Worm (Caenorhabditis elegans) whole organism, L1 larva: ENCODE measurements around the gene F56D5.3.

Experiments
- C04F5.9 ChIP-seq: sonication (generic microtip); optimal IDR thresholded peaks from 2 replicates; lab custom pipeline; 2016; ENCODE audit warnings: missing genetic modification characterization, missing compliant biosample characterization
- ceh-90 ChIP-seq: sonication (generic microtip); optimal IDR thresholded peaks from 2 replicates; lab custom pipeline; 2016; ENCODE audit warnings: missing genetic modification characterization, missing compliant biosample characterization
- dpl-1 ChIP-seq, 3 experiments: fragments of 150-350 bp in 2 of 3; sonication (generic microtip) in 1 of 3; optimal IDR thresholded peaks; 2 replicates each; lab custom pipeline; 2014 to 2017; ENCODE audit warnings: missing biosample characterization in 3 of 3, missing genetic modification characterization in 3 of 3, missing genetic modification reagents in 3 of 3
- efl-1 ChIP-seq, 4 experiments: fragments of 150-350 bp; optimal IDR thresholded peaks in 3 of 4; peaks in 1 of 4; 1 replicate in 1 of 4; 2 replicates in 3 of 4; lab custom pipeline; 2014; ENCODE audit warnings: missing biosample characterization in 2 of 4, missing genetic modification characterization in 2 of 4, missing genetic modification reagents in 2 of 4
- elt-2 ChIP-seq: sonication (generic microtip); optimal IDR thresholded peaks from 2 replicates; lab custom pipeline; 2016; ENCODE audit warnings: missing genetic modification characterization, mild to moderate bottlenecking, inconsistent platforms, missing compliant biosample characterization, missing genetic modification reagents
- fos-1 ChIP-seq: fragments of 150-350 bp; optimal IDR thresholded peaks from 2 replicates; lab custom pipeline; 2014; ENCODE audit warnings: missing biosample characterization, missing genetic modification characterization
- grh-1 ChIP-seq: fragments of 200-800 bp; sonication (Bioruptor generic); IDR thresholded peaks from 2 replicates; pipeline ENCODE4 v1.3.6; 2022; ENCODE audit warnings: missing genetic modification reagents, missing genetic modification characterization, missing compliant biosample characterization
- hpl-2 ChIP-seq: fragments of 150-350 bp; optimal IDR thresholded peaks from 2 replicates; lab custom pipeline; 2014; ENCODE audit warnings: missing biosample characterization, missing genetic modification reagents, missing genetic modification characterization
- isw-1 ChIP-seq: fragments of 200-800 bp; sonication (Bioruptor generic); IDR thresholded peaks from 2 replicates; pipeline ENCODE4 v1.3.6; 2022; ENCODE audit warnings: missing genetic modification characterization, missing compliant biosample characterization
- jun-1 ChIP-seq: fragments of 150-350 bp; optimal IDR thresholded peaks from 2 replicates; lab custom pipeline; 2014; ENCODE audit warnings: missing biosample characterization, missing genetic modification reagents, missing genetic modification characterization
- lin-13 ChIP-seq: fragments of 150-350 bp; optimal IDR thresholded peaks from 2 replicates; lab custom pipeline; 2014; ENCODE audit warnings: missing biosample characterization, missing genetic modification reagents, missing genetic modification characterization
- lin-14 ChIP-seq: fragments of 200-800 bp; sonication (Bioruptor generic); optimal IDR thresholded peaks from 2 replicates; lab custom pipeline; 2018; ENCODE audit warnings: mild to moderate bottlenecking, missing genetic modification characterization, moderate library complexity, missing compliant biosample characterization
- lin-35 ChIP-seq, 2 experiments: fragments of 150-350 bp; optimal IDR thresholded peaks; 2 replicates each; lab custom pipeline; 2014; ENCODE audit warnings: missing biosample characterization in 2 of 2, missing genetic modification characterization in 2 of 2, missing genetic modification reagents in 2 of 2
- lin-39 ChIP-seq: fragments of 150-350 bp; optimal IDR thresholded peaks from 2 replicates; lab custom pipeline; 2014; ENCODE audit warnings: missing biosample characterization, missing genetic modification reagents, missing genetic modification characterization
- lir-3 ChIP-seq: sonication (generic microtip); optimal IDR thresholded peaks from 2 replicates; lab custom pipeline; 2016; ENCODE audit warnings: mild to moderate bottlenecking, missing genetic modification characterization, moderate library complexity, missing compliant biosample characterization; ENCODE audit not compliant: poor library complexity
- lsy-2 ChIP-seq, 2 experiments: fragments of 150-350 bp; optimal IDR thresholded peaks; 2 replicates each; lab custom pipeline; 2014; ENCODE audit warnings: missing biosample characterization in 2 of 2, missing genetic modification characterization in 2 of 2
- mab-9 ChIP-seq: fragments of 200-800 bp; sonication (Bioruptor generic); IDR thresholded peaks from 2 replicates; pipeline ENCODE4 v1.3.6; 2022; ENCODE audit warnings: missing genetic modification reagents, missing genetic modification characterization, missing compliant biosample characterization
- mdl-1 ChIP-seq, 2 experiments: fragments of 150-350 bp; optimal IDR thresholded peaks; 2 replicates each; lab custom pipeline; 2014 to 2017; ENCODE audit warnings: missing biosample characterization in 2 of 2, missing genetic modification characterization in 2 of 2, inconsistent platforms in 1 of 2
- mef-2 ChIP-seq: fragments of 150-350 bp; optimal IDR thresholded peaks from 2 replicates; lab custom pipeline; 2014; ENCODE audit warnings: missing biosample characterization, missing genetic modification characterization
- mep-1 ChIP-seq: fragments of 150-350 bp; optimal IDR thresholded peaks from 2 replicates; lab custom pipeline; 2014; ENCODE audit warnings: missing biosample characterization, missing genetic modification characterization
- nhr-19 ChIP-seq: fragments of 200-800 bp; sonication (Bioruptor generic); conservative IDR thresholded peaks from 2 replicates; pipeline ENCODE4 v1.3.6; 2022; ENCODE audit warnings: missing genetic modification characterization, missing compliant biosample characterization
- nhr-20 ChIP-seq: sonication (generic microtip); optimal IDR thresholded peaks from 2 replicates; lab custom pipeline; 2016; ENCODE audit warnings: mild to moderate bottlenecking, missing genetic modification characterization, missing compliant biosample characterization
- nhr-71 ChIP-seq: sonication (generic microtip); optimal IDR thresholded peaks from 2 replicates; lab custom pipeline; 2016; ENCODE audit warnings: mild to moderate bottlenecking, missing genetic modification characterization, moderate library complexity, missing compliant biosample characterization
- nhr-84 ChIP-seq: sonication (generic microtip); optimal IDR thresholded peaks from 2 replicates; lab custom pipeline; 2017; ENCODE audit warnings: missing biosample characterization, missing genetic modification characterization
- nhr-85 ChIP-seq: sonication (generic microtip); peaks from one replicate; lab custom pipeline; 2016; ENCODE audit warnings: missing genetic modification characterization, inconsistent platforms, missing compliant biosample characterization
- nhr-90 ChIP-seq: sonication (generic microtip); optimal IDR thresholded peaks from 2 replicates; lab custom pipeline; 2016; ENCODE audit warnings: mild to moderate bottlenecking, missing genetic modification characterization, missing compliant biosample characterization; ENCODE audit not compliant: poor library complexity
- pax-3 ChIP-seq: fragments of 200-800 bp; sonication (Bioruptor generic); optimal IDR thresholded peaks from 2 replicates; lab custom pipeline; 2018; ENCODE audit warnings: mild to moderate bottlenecking, missing genetic modification characterization, moderate library complexity, missing compliant biosample characterization
- rnt-1 ChIP-seq: sonication (generic microtip); optimal IDR thresholded peaks from 2 replicates; lab custom pipeline; 2016; ENCODE audit warnings: mild to moderate bottlenecking, missing genetic modification characterization, moderate library complexity, missing compliant biosample characterization
- skn-1 ChIP-seq: fragments of 150-350 bp; optimal IDR thresholded peaks from 2 replicates; lab custom pipeline; 2014; ENCODE audit warnings: missing biosample characterization, missing genetic modification characterization
- snu-23 ChIP-seq: sonication (generic microtip); optimal IDR thresholded peaks from 2 replicates; lab custom pipeline; 2016; ENCODE audit warnings: missing genetic modification characterization, missing compliant biosample characterization
- sox-4 ChIP-seq: sonication (generic microtip); optimal IDR thresholded peaks from 2 replicates; lab custom pipeline; 2016; ENCODE audit warnings: missing genetic modification characterization, missing compliant biosample characterization
- tlp-1 ChIP-seq: fragments of 150-350 bp; optimal IDR thresholded peaks from 2 replicates; lab custom pipeline; 2014; ENCODE audit warnings: missing biosample characterization, missing genetic modification characterization
- unc-30 ChIP-seq: sonication (generic microtip); optimal IDR thresholded peaks from 2 replicates; lab custom pipeline; 2017; ENCODE audit warnings: missing biosample characterization, missing genetic modification characterization
- unc-86 ChIP-seq: sonication (generic microtip); optimal IDR thresholded peaks from 2 replicates; lab custom pipeline; 2016; ENCODE audit warnings: missing genetic modification characterization, missing compliant biosample characterization
- vab-15 ChIP-seq: sonication (generic microtip); optimal IDR thresholded peaks from 2 replicates; lab custom pipeline; 2017; ENCODE audit warnings: missing genotype, mild to moderate bottlenecking, missing genetic modification characterization, missing compliant biosample characterization

Gene F56D5.3

DNA sequence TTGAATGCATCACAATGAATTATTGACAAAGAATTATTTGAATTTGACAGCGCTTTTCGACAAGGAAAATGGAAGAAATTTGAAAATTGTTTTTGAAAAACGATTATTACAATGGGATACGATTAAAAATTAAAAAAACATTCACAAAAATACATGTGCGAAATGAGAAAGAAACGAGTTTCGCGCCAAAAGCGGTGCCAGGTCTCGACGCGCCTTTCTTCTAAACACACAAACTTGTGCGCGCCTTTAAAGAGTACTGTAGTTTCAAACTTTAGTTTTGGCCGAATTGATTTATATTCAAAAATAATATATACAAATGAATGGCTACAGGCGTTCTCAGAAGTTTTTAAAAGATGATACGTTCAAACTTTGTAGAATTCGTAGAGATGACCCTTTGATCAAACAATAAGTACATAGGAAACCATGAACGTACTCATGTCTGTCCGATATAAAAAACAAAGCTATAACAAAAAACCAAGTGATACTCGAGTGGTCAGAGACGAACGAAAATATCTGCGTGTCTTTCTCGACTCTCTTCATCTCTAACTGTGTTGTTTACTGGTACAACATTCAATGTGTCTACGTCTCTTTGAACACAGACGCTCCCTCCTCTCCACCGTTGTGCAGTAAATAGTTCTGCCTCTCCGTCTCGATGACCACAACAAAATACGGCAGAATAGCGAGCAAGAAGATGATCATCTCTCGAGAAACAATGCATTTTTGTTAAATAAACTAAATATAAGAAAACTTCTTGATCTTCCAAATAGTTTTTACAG is 29.3 kb upstream of the F56D5.3 start:
- TF ChIP-seq tlp-1 (tag; lab: Kevin White, UChicago) (no peak), rnt-1 (tag; lab: Kevin White, UChicago) (peak; percentile 36), nhr-71 (tag; lab: Kevin White, UChicago) (peak; percentile 9), lin-14 (peak; percentile 59), mep-1 (tag; lab: Kevin White, UChicago) (peak; percentile 16), fos-1 (tag; lab: Kevin White, UChicago) (no peak), snu-23 (peak; percentile 41), nhr-85 (tag; lab: Kevin White, UChicago) (peak; percentile 62), nhr-90 (tag; lab: Kevin White, UChicago) (no peak), lin-35 (GFP tag; optimal IDR thresholded peaks at IDR 0.05; lab: Kevin White, UChicago) (peak in 1 of 2 experiments; percentile 55), lsy-2 (tag; optimal IDR thresholded peaks at IDR 0.05; lab: Kevin White, UChicago) (peak in 1 of 2 experiments; percentile 45), sox-4 (no peak), efl-1 (optimal IDR thresholded peaks at IDR 0.05; lab: Kevin White, UChicago) (peak; percentile 19 to 40), efl-1 (GFP tag; optimal IDR thresholded peaks at IDR 0.05 in 1 of 2; lab: Kevin White, UChicago) (peak in 1 of 2 experiments; percentile 48)

ce11 chrIV:9371126-9371525 is 26.3 kb upstream of the F56D5.3 start, which contains the start of gene fbxc-58:
Gene fbxc-58 (plus strand): TSS chrIV:9371508.
- TF ChIP-seq lin-13 (GFP tag; lab: Kevin White, UChicago) (no peak), mdl-1 (tag; optimal IDR thresholded peaks at IDR 0.05; lab: Kevin White, UChicago) (no peak), efl-1 (optimal IDR thresholded peaks at IDR 0.05; lab: Kevin White, UChicago) (no peak), efl-1 (GFP tag; optimal IDR thresholded peaks at IDR 0.05 in 1 of 2; lab: Kevin White, UChicago) (peak in 1 of 2 experiments; percentile 45), nhr-19 (GFP tag; lab: Robert Waterston, UW) (no peak), vab-15 (tag; lab: Kevin White, UChicago) (no peak), nhr-85 (tag; lab: Kevin White, UChicago) (no peak), lir-3 (no peak), mef-2 (tag; lab: Kevin White, UChicago) (no peak), unc-30 (no peak), skn-1 (tag; lab: Kevin White, UChicago) (peak; percentile 46)

- TF ChIP-seq grh-1 (GFP tag; lab: Robert Waterston, UW) (no peak), unc-30 (no peak), elt-2 (no peak), fos-1 (tag; lab: Kevin White, UChicago) (no peak), pax-3 (tag; lab: Kevin White, UChicago) (no peak), jun-1 (tag; lab: Kevin White, UChicago) (no peak), mab-9 (GFP tag; lab: Robert Waterston, UW) (no peak), nhr-20 (tag; lab: Kevin White, UChicago) (no peak), hpl-2 (GFP tag; lab: Kevin White, UChicago) (no peak), isw-1 (GFP tag; lab: Robert Waterston, UW) (no peak), unc-86 (no peak), lsy-2 (tag; optimal IDR thresholded peaks at IDR 0.05; lab: Kevin White, UChicago) (no peak), dpl-1 (GFP tag; optimal IDR thresholded peaks at IDR 0.05; lab: Kevin White, UChicago) (no peak), mdl-1 (tag; optimal IDR thresholded peaks at IDR 0.05; lab: Kevin White, UChicago) (no peak), ceh-90 (tag; lab: Kevin White, UChicago) (no peak), rnt-1 (tag; lab: Kevin White, UChicago) (no peak), lin-39 (tag; lab: Kevin White, UChicago) (no peak), C04F5.9 (tag; lab: Kevin White, UChicago) (no peak), nhr-84 (no peak)
- TF ChIP-seq, all 84 proteins: peak for 0
Observed at ce11 chrIV:9374529-9374928, 22.8 kb upstream of the F56D5.3 start, which contains the start of gene C10C5.3. Gene C10C5.3 (plus strand): TSS chrIV:9374829.
